Worm (Caenorhabditis elegans) whole organism, L2 larva: Measurements from ENCODE around the gene ZC449.8.

Source experiments
- C34F6.9 ChIP-seq: fragments of 150-350 bp; optimal IDR thresholded peaks from 2 replicates; lab custom pipeline; 2014; ENCODE audit warnings: missing biosample characterization, missing genetic modification characterization
- R02D3.7 ChIP-seq: fragments of 150-350 bp; optimal IDR thresholded peaks from 2 replicates; lab custom pipeline; 2014; ENCODE audit warnings: missing biosample characterization, missing genetic modification characterization
- Y55F3AM.14 ChIP-seq: fragments of 200-800 bp; sonication (Bioruptor generic); optimal IDR thresholded peaks from 2 replicates; lab custom pipeline; 2018; ENCODE audit warnings: mild to moderate bottlenecking, missing genetic modification characterization, missing compliant biosample characterization
- ama-1 ChIP-seq: fragments of 150-350 bp; optimal IDR thresholded peaks from 2 replicates; lab custom pipeline; 2018; ENCODE audit warnings: inconsistent platforms
- ceh-16 ChIP-seq: fragments of 150-350 bp; optimal IDR thresholded peaks from 2 replicates; lab custom pipeline; 2014; ENCODE audit warnings: missing biosample characterization, missing genetic modification characterization
- ceh-82 ChIP-seq: fragments of 150-350 bp; optimal IDR thresholded peaks from 2 replicates; lab custom pipeline; 2014; ENCODE audit warnings: missing biosample characterization, missing genetic modification characterization
- lin-13 ChIP-seq: fragments of 150-350 bp; optimal IDR thresholded peaks from 2 replicates; lab custom pipeline; 2014; ENCODE audit warnings: missing biosample characterization, missing genetic modification reagents, missing genetic modification characterization
- nhr-129 ChIP-seq: fragments of 150-350 bp; optimal IDR thresholded peaks from 2 replicates; lab custom pipeline; 2014; ENCODE audit warnings: missing biosample characterization, missing genetic modification characterization
- nhr-23 ChIP-seq: fragments of 150-350 bp; optimal IDR thresholded peaks from 2 replicates; lab custom pipeline; 2014; ENCODE audit warnings: missing biosample characterization, missing genetic modification reagents, missing genetic modification characterization
- nhr-237 ChIP-seq: fragments of 150-350 bp; optimal IDR thresholded peaks from 2 replicates; lab custom pipeline; 2014; ENCODE audit warnings: missing biosample characterization, missing genetic modification characterization
- sem-4 ChIP-seq: fragments of 150-350 bp; optimal IDR thresholded peaks from 2 replicates; lab custom pipeline; 2014; ENCODE audit warnings: missing biosample characterization, missing genetic modification reagents, missing genetic modification characterization
- skn-1 ChIP-seq: sonication (generic microtip); optimal IDR thresholded peaks from 2 replicates; lab custom pipeline; 2017; ENCODE audit warnings: missing biosample characterization, missing genetic modification characterization
- unc-39 ChIP-seq: fragments of 150-350 bp; optimal IDR thresholded peaks from 2 replicates; lab custom pipeline; 2014; ENCODE audit warnings: missing biosample characterization, missing genetic modification characterization
- ztf-11 ChIP-seq: sonication (generic microtip); optimal IDR thresholded peaks from 2 replicates; lab custom pipeline; 2017; ENCODE audit warnings: missing biosample characterization, missing genetic modification characterization

DNA sequence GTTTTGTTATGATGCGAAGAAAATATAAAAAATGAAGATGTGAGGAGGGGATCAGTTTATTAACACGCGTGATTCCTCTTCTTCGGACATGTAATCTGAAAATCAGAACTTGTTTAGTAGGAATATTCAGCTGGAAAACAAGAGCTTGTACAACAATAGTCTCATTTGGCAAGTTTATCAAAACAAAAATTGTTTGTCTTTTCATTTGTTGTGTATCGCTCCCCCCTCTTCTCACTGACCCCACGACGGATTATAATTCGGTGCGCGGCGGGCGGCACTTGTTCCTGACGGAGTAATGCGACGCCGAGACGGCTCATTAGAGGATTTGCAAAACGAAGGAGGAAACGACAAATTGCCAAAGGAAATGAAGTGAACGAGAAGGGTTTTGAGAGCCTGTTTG is 18.0 kb downstream of the ZC449.8 start, which contains the start of gene ZC449.4:
- TF ChIP-seq nhr-237 (tag; lab: Kevin White, UChicago) (no peak), nhr-23 (tag; lab: Kevin White, UChicago) (no peak), ama-1 (lab: Kevin White, UChicago) (no peak), ceh-16 (tag; lab: Kevin White, UChicago) (no peak), nhr-129 (tag; lab: Kevin White, UChicago) (no peak), ztf-11 (tag; lab: Kevin White, UChicago) (no peak), unc-39 (tag; lab: Kevin White, UChicago) (no peak), Y55F3AM.14 (GFP tag; lab: Kevin White, UChicago) (no peak), skn-1 (tag; lab: Kevin White, UChicago) (no peak), C34F6.9 (tag; lab: Kevin White, UChicago) (no peak), lin-13 (GFP tag; lab: Kevin White, UChicago) (no peak), R02D3.7 (tag; lab: Kevin White, UChicago) (no peak), sem-4 (tag; lab: Kevin White, UChicago) (no peak), ceh-82 (tag; lab: Kevin White, UChicago) (no peak)
